Fruit fly (Drosophila melanogaster): ENCODE measurements around the gene Gr64e.

DNA sequence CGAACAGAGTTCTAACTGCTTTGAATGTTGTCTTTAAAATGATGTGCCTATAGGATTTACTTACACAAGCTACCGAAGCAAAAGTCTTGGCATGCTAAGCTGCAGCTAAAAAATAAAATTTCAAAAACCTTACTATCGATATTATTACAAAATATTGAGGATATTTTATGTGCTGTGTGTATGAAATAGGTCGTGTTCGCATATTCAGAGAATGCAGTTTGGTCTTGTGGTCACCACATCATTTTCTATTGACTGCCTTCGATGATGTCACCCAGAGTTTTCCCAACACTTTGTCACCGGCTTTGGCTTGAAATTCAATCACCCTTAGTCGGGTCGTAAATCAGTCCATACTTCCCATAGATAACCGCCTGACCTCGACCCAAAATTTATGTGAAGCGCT is 15.7 kb downstream of the Gr64e start, which contains the start of gene Dpy-30L2:
- TF ChIP-seq CG3847 (GFP tag; IDR thresholded peaks at IDR 0.05) (no peak), BEAF-32 (GFP tag; optimal IDR thresholded peaks at IDR 0.05) (no peak), CHES-1-like (GFP tag; optimal IDR thresholded peaks at IDR 0.05) (no peak), wek (GFP tag; optimal IDR thresholded peaks at IDR 0.05) (no peak), zfh1 (GFP tag; IDR thresholded peaks at IDR 0.05) (no peak), Neu2 (GFP tag; optimal IDR thresholded peaks at IDR 0.05; ENCODE audit: borderline replicate concordance) (no peak), CG5953 (GFP tag; IDR thresholded peaks at IDR 0.05) (no peak), grau (tag; optimal IDR thresholded peaks at IDR 0.05) (no peak)

Data from whole organism, embryonic.